Worm (Caenorhabditis elegans) whole organism, young adult: ENCODE data around the gene C01G6.9.

Source experiments
- ceh-27 ChIP-seq: fragments of 200-800 bp; sonication (Bioruptor generic); optimal IDR thresholded peaks from 2 replicates; lab custom pipeline; 2018; ENCODE audit warnings: mild to moderate bottlenecking, missing genetic modification characterization, moderate library complexity, missing compliant biosample characterization
- ekl-4 ChIP-seq: fragments of 200-800 bp; sonication (Bioruptor generic); IDR thresholded peaks from 2 replicates; pipeline ENCODE4 v1.3.6; 2022; ENCODE audit warnings: missing genetic modification reagents, missing genetic modification characterization, missing compliant biosample characterization
- lin-35 ChIP-seq, 3 experiments: fragments of 150-350 bp in 2 of 3; sonication (generic microtip) in 1 of 3; optimal IDR thresholded peaks; 2 replicates each; lab custom pipeline; 2014 to 2018; ENCODE audit warnings: missing biosample characterization in 3 of 3, missing genetic modification characterization in 3 of 3, missing genetic modification reagents in 3 of 3
- lin-40 ChIP-seq: sonication (generic microtip); optimal IDR thresholded peaks from 2 replicates; lab custom pipeline; 2016; ENCODE audit warnings: missing genetic modification characterization, mild to moderate bottlenecking, missing compliant biosample characterization, missing genotype, missing genetic modification reagents
- nfyb-1 ChIP-seq: fragments of 200-800 bp; sonication (Bioruptor generic); IDR thresholded peaks from 2 replicates; pipeline ENCODE4 v1.3.6; 2022; ENCODE audit warnings: missing genetic modification reagents, missing genetic modification characterization, missing compliant biosample characterization
- pbrm-1 ChIP-seq: fragments of 200-800 bp; sonication (Bioruptor generic); IDR thresholded peaks from 2 replicates; pipeline ENCODE4 v1.3.6; 2022; ENCODE audit warnings: missing genetic modification reagents, missing genetic modification characterization, missing compliant biosample characterization
- unc-62 ChIP-seq: fragments of 150-350 bp; optimal IDR thresholded peaks from 2 replicates; lab custom pipeline; 2014; ENCODE audit warnings: missing biosample characterization, missing genetic modification reagents, missing genetic modification characterization

ce11 chrII:9282065-9282464, 13.6 kb downstream of the C01G6.9 start:
- no peak for TF ChIP-seq ekl-4 (GFP tag; lab: Robert Waterston, UW)
- no peak for TF ChIP-seq unc-62 (GFP tag; lab: Kevin White, UChicago)
- TF ChIP-seq lin-40 (tag; lab: Kevin White, UChicago): no peak
- TF ChIP-seq lin-35 (GFP tag; optimal IDR thresholded peaks at IDR 0.05; lab: Kevin White, UChicago): no peak
- TF ChIP-seq nfyb-1 (GFP tag; lab: Robert Waterston, UW): no peak
- no peak for TF ChIP-seq ceh-27 (GFP tag; lab: Kevin White, UChicago)
- no peak for TF ChIP-seq pbrm-1
